Worm (Caenorhabditis elegans) whole organism, midembryonic: Measurements from ENCODE around the gene nhr-142.

Experiments used
- T22C8.4 ChIP-seq: fragments of 200-800 bp; sonication (Bioruptor generic); IDR thresholded peaks from 2 replicates; pipeline ENCODE4 v1.3.6; 2022; ENCODE audit warnings: missing genetic modification characterization, missing compliant biosample characterization
- cog-1 ChIP-seq: sonication (generic microtip); optimal IDR thresholded peaks from 2 replicates; lab custom pipeline; 2016; ENCODE audit warnings: missing genetic modification characterization, missing compliant biosample characterization
- flt-1 ChIP-seq: fragments of 200-800 bp; sonication (Bioruptor generic); IDR thresholded peaks from 2 replicates; pipeline ENCODE4 v1.3.6; 2022; ENCODE audit warnings: missing genetic modification characterization, missing compliant biosample characterization
- klf-2 ChIP-seq: fragments of 200-800 bp; sonication (Bioruptor generic); conservative IDR thresholded peaks from 2 replicates; pipeline ENCODE4 v1.3.6; 2022; ENCODE audit warnings: missing genetic modification reagents, missing genetic modification characterization, missing compliant biosample characterization
- med-1 ChIP-seq: sonication (generic microtip); optimal IDR thresholded peaks from 2 replicates; lab custom pipeline; 2017; ENCODE audit warnings: missing genetic modification characterization, mild to moderate bottlenecking, missing compliant biosample characterization, antibody characterized with exemption, missing genetic modification reagents; ENCODE audit not compliant: insufficient read depth
- ref-1 ChIP-seq: fragments of 200-800 bp; sonication (Bioruptor generic); conservative IDR thresholded peaks from 2 replicates; pipeline ENCODE4 v1.3.6; 2022; ENCODE audit warnings: missing genetic modification reagents, missing genetic modification characterization, missing compliant biosample characterization
- tab-1 ChIP-seq: fragments of 200-800 bp; sonication (Bioruptor generic); IDR thresholded peaks from 2 replicates; pipeline ENCODE4 v1.3.6; 2022; ENCODE audit warnings: missing genetic modification characterization, missing compliant biosample characterization
- ztf-23 ChIP-seq: fragments of 200-800 bp; sonication (Bioruptor generic); IDR thresholded peaks from 2 replicates; pipeline ENCODE4 v1.3.6; 2022; ENCODE audit warnings: missing genetic modification reagents, missing genetic modification characterization, missing compliant biosample characterization
- ztf-29 ChIP-seq: fragments of 200-800 bp; sonication (Bioruptor generic); IDR thresholded peaks from 2 replicates; pipeline ENCODE4 v1.3.6; 2022; ENCODE audit warnings: missing genetic modification reagents, missing genetic modification characterization, missing compliant biosample characterization

The nhr-142 gene

DNA sequence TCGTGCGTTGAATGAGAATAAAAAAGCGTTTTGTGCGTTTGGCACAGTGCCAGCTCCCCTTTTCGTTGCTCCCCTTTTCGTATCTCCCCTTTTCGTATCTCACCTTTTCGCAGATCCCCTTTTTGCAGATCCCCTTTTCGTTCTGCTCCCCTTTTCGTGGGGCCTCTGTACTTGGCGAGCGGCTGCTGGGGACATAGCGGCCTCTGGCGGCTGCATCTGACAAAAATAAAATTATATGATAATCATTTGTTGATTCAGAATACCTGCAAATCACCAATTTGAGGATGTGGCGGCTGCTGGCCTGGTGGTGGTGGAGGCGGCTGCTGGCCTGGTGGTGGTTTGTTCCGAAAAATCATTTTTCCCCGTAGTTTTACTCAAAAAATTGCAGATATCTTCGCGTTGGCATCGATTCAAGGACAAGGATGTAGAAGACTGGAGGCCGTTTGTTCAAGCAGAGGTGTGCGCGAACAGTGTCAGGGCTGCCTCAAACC, 35.1 kb downstream of the nhr-142 start, which contains the start of gene K09H11.11:
Gene K09H11.11, minus strand, starts transcription at position 51 of the 491 bp plus-strand sequence.
- TF ChIP-seq ref-1 (GFP tag; lab: Robert Waterston, UW) = peak; percentile 42; the same call in 1 of the 2 replicates

ce11 chrV:5753432-5753831, 36.9 kb downstream of the nhr-142 start, which contains the start of gene pgph-1:
Gene pgph-1, minus strand, starts transcription at chrV:5753532.
- no peak for TF ChIP-seq tab-1 (GFP tag; lab: Robert Waterston, UW)
- no peak for TF ChIP-seq T22C8.4 (GFP tag; lab: Robert Waterston, UW)
- TF ChIP-seq ztf-29 (GFP tag; lab: Robert Waterston, UW) = no peak
- TF ChIP-seq cog-1 (tag; lab: Kevin White, UChicago) = no peak
- no peak for TF ChIP-seq flt-1 (GFP tag; lab: Robert Waterston, UW)
- no peak for TF ChIP-seq ztf-23 (GFP tag; lab: Robert Waterston, UW)

ce11 chrV:5747519-5747918, 42.8 kb downstream of the nhr-142 start, which contains the start of gene acds-10:
Gene acds-10, plus strand, starts transcription at chrV:5747819.
- TF ChIP-seq tab-1 (GFP tag; lab: Robert Waterston, UW) (no peak), ztf-29 (GFP tag; lab: Robert Waterston, UW) (no peak), flt-1 (GFP tag; lab: Robert Waterston, UW) (no peak), cog-1 (tag; lab: Kevin White, UChicago) (no peak), T22C8.4 (GFP tag; lab: Robert Waterston, UW) (no peak), med-1 (no peak), klf-2 (GFP tag; lab: Robert Waterston, UW) (no peak), ztf-23 (GFP tag; lab: Robert Waterston, UW) (no peak), ref-1 (GFP tag; lab: Robert Waterston, UW) (no peak)

DNA sequence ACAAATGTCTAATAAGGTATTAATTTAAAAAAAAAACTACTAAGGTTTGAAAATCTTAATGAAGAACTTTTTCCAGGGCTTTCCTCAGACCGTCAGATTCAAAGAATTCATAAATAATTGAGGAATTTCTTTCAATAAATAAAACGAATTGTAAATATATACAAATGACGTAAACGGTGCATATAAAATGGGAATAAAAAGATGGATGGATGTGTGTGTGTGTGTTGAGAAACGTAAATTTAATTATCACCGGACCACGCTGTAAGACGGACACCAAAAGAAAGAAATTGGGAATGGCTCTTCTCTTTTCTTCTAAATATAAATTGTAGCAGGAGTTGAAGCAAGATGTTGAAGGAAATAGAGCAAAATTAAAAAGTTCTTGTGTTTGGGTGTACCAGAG, 44.1 kb downstream of the nhr-142 start:
- TF ChIP-seq ztf-29 (GFP tag; lab: Robert Waterston, UW) = no peak

ce11 chrV:5741237-5741636, 49.1 kb downstream of the nhr-142 start:
- TF ChIP-seq med-1 = no peak
- no peak for TF ChIP-seq klf-2 (GFP tag; lab: Robert Waterston, UW)
- TF ChIP-seq T22C8.4 (GFP tag; lab: Robert Waterston, UW) = no peak
- no peak for TF ChIP-seq cog-1 (tag; lab: Kevin White, UChicago)
- TF ChIP-seq ztf-29 (GFP tag; lab: Robert Waterston, UW) = no peak
- TF ChIP-seq ref-1 (GFP tag; lab: Robert Waterston, UW) = no peak
- TF ChIP-seq flt-1 (GFP tag; lab: Robert Waterston, UW) = no peak
- TF ChIP-seq ztf-23 (GFP tag; lab: Robert Waterston, UW) = no peak

- no peak for TF ChIP-seq ztf-29 (GFP tag; lab: Robert Waterston, UW)
- no peak for TF ChIP-seq flt-1 (GFP tag; lab: Robert Waterston, UW)
- no peak for TF ChIP-seq tab-1 (GFP tag; lab: Robert Waterston, UW)
- no peak for TF ChIP-seq cog-1 (tag; lab: Kevin White, UChicago)
- no peak for TF ChIP-seq med-1
- no peak for TF ChIP-seq ztf-23 (GFP tag; lab: Robert Waterston, UW)
- no peak for TF ChIP-seq klf-2 (GFP tag; lab: Robert Waterston, UW)
- no peak for TF ChIP-seq T22C8.4 (GFP tag; lab: Robert Waterston, UW)
- no peak for TF ChIP-seq ref-1 (GFP tag; lab: Robert Waterston, UW)
Observed at ce11 chrV:5739438-5739837, 50.9 kb downstream of the nhr-142 start.

DNA sequence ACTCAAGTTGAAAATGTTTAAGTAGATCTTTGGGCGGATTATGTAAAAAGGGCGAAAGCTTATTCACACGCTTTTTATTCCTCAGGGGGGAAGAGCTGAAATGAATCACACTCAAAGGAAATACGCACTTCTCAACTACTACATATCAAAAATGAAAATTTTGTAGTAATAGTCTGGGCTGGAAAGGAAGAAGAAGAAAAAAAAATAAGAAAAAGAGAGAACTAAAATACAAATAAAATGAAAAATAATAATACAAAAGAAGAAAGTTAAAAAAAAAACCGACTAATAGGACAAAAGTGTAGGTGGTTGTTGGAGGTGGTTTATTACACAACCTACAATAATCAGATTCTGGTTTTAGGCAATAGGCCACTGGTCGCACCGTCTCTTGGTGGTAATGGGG, 54.3 kb downstream of the nhr-142 start, which contains the start of gene K09H11.6:
Gene K09H11.6, minus strand, starts transcription at position 101 of the 400 bp plus-strand sequence.
- TF ChIP-seq tab-1 (GFP tag; lab: Robert Waterston, UW) = no peak
- TF ChIP-seq ztf-23 (GFP tag; lab: Robert Waterston, UW) = no peak
- no peak for TF ChIP-seq T22C8.4 (GFP tag; lab: Robert Waterston, UW)
